Worm (Caenorhabditis elegans) whole organism, young adult: ENCODE results near the gene dao-3.

Experiments used
- B0035.1 ChIP-seq: sonication (generic microtip); optimal IDR thresholded peaks from 2 replicates; lab custom pipeline; 2016; ENCODE audit warnings: missing genetic modification characterization, mild to moderate bottlenecking, missing compliant biosample characterization, missing genotype, missing genetic modification reagents
- B0261.1 ChIP-seq: sonication (generic microtip); optimal IDR thresholded peaks from 2 replicates; lab custom pipeline; 2016; ENCODE audit warnings: mild to moderate bottlenecking, missing genetic modification characterization, moderate library complexity, missing compliant biosample characterization
- B0336.3 ChIP-seq: fragments of 200-800 bp; sonication (Bioruptor generic); IDR thresholded peaks from 2 replicates; pipeline ENCODE4 v1.3.6; 2022; ENCODE audit warnings: missing genetic modification characterization, missing compliant biosample characterization
- F22D6.2 ChIP-seq: sonication (generic microtip); optimal IDR thresholded peaks from 2 replicates; lab custom pipeline; 2016; ENCODE audit warnings: mild to moderate bottlenecking, missing genetic modification characterization, missing compliant biosample characterization
- F23B12.7 ChIP-seq: sonication (generic microtip); optimal IDR thresholded peaks from 2 replicates; lab custom pipeline; 2017; ENCODE audit warnings: missing genetic modification characterization, mild to moderate bottlenecking, missing compliant biosample characterization, antibody characterized with exemption, moderate library complexity; ENCODE audit not compliant: insufficient read depth
- F37B4.10 ChIP-seq: fragments of 200-800 bp; sonication (Bioruptor generic); IDR thresholded peaks from 2 replicates; pipeline ENCODE4 v1.3.6; 2022; ENCODE audit warnings: missing genetic modification characterization, missing compliant biosample characterization
- F52B5.7 ChIP-seq: sonication (generic microtip); optimal IDR thresholded peaks from 2 replicates; lab custom pipeline; 2016; ENCODE audit warnings: mild to moderate bottlenecking, missing genetic modification characterization, missing compliant biosample characterization
- F55B11.4 ChIP-seq: sonication (generic microtip); optimal IDR thresholded peaks from 2 replicates; lab custom pipeline; 2016; ENCODE audit warnings: missing compliant biosample characterization, missing genetic modification characterization, borderline replicate concordance; ENCODE audit not compliant: insufficient read depth
- T26A5.8 ChIP-seq: sonication (generic microtip); optimal IDR thresholded peaks from 2 replicates; lab custom pipeline; 2016; ENCODE audit warnings: missing genetic modification characterization, missing compliant biosample characterization
- Y53G8AR.9 ChIP-seq: fragments of 200-800 bp; sonication (Bioruptor generic); conservative IDR thresholded peaks from 2 replicates; pipeline ENCODE4 v1.3.6; 2022; ENCODE audit warnings: missing genetic modification reagents, missing genetic modification characterization, missing compliant biosample characterization
- Y67H2A.10 ChIP-seq: fragments of 200-800 bp; sonication (Bioruptor generic); conservative IDR thresholded peaks from 2 replicates; pipeline ENCODE4 v1.3.6; 2022; ENCODE audit warnings: missing genetic modification reagents, missing genetic modification characterization, missing compliant biosample characterization
- Y95B8A.8 ChIP-seq: fragments of 200-800 bp; sonication (Bioruptor generic); IDR thresholded peaks from 2 replicates; pipeline ENCODE4 v1.3.6; 2022; ENCODE audit warnings: missing genetic modification reagents, missing genetic modification characterization, missing compliant biosample characterization
- ZK185.1 ChIP-seq: sonication (generic microtip); optimal IDR thresholded peaks from 2 replicates; lab custom pipeline; 2016; ENCODE audit warnings: mild to moderate bottlenecking, missing genetic modification characterization, missing compliant biosample characterization; ENCODE audit not compliant: poor library complexity, severe bottlenecking
- ama-1 ChIP-seq, 3 experiments: fragments of 150-350 bp in 1 of 3; sonication (generic microtip) in 2 of 3; optimal IDR thresholded peaks; 2 replicates each; lab custom pipeline; 2014 to 2018; ENCODE audit warnings: missing biosample characterization in 2 of 3, missing genetic modification characterization in 2 of 3, missing genetic modification reagents in 2 of 3
- atf-7 ChIP-seq: sonication (generic microtip); optimal IDR thresholded peaks from 2 replicates; lab custom pipeline; 2017; ENCODE audit warnings: mild to moderate bottlenecking, missing genetic modification characterization, missing compliant biosample characterization
- ceh-27 ChIP-seq: fragments of 200-800 bp; sonication (Bioruptor generic); optimal IDR thresholded peaks from 2 replicates; lab custom pipeline; 2018; ENCODE audit warnings: mild to moderate bottlenecking, missing genetic modification characterization, moderate library complexity, missing compliant biosample characterization
- ceh-58 ChIP-seq: fragments of 200-800 bp; sonication (Bioruptor generic); IDR thresholded peaks from 2 replicates; pipeline ENCODE4 v1.3.6; 2022; ENCODE audit warnings: missing genetic modification characterization, missing compliant biosample characterization
- dpl-1 ChIP-seq: fragments of 150-350 bp; optimal IDR thresholded peaks from 2 replicates; lab custom pipeline; 2014; ENCODE audit warnings: missing biosample characterization, missing genetic modification reagents, missing genetic modification characterization
- egl-18 ChIP-seq: fragments of 200-800 bp; sonication (Bioruptor generic); IDR thresholded peaks from 2 replicates; pipeline ENCODE4 v1.3.6; 2022; ENCODE audit warnings: missing genetic modification reagents, missing genetic modification characterization, missing compliant biosample characterization
- egl-44 ChIP-seq: fragments of 200-800 bp; sonication (Bioruptor generic); IDR thresholded peaks from 2 replicates; pipeline ENCODE4 v1.3.6; 2022; ENCODE audit warnings: missing genetic modification reagents, missing genetic modification characterization, missing compliant biosample characterization
- ets-4 ChIP-seq: fragments of 200-800 bp; sonication (Bioruptor generic); optimal IDR thresholded peaks from 2 replicates; lab custom pipeline; 2018; ENCODE audit warnings: mild to moderate bottlenecking, missing genetic modification characterization, missing compliant biosample characterization
- gei-17 ChIP-seq: fragments of 200-800 bp; sonication (Bioruptor generic); optimal IDR thresholded peaks from 2 replicates; lab custom pipeline; 2018; ENCODE audit warnings: mild to moderate bottlenecking, missing genetic modification characterization, missing compliant biosample characterization
- him-1 ChIP-seq: sonication (generic microtip); optimal IDR thresholded peaks from 2 replicates; lab custom pipeline; 2016; ENCODE audit warnings: missing genotype, missing genetic modification reagents, missing genetic modification characterization, missing compliant biosample characterization
- hlh-26 ChIP-seq: fragments of 200-800 bp; sonication (Bioruptor generic); conservative IDR thresholded peaks from 2 replicates; pipeline ENCODE4 v1.3.6; 2022; ENCODE audit warnings: missing genetic modification reagents, missing genetic modification characterization, missing compliant biosample characterization
- hmg-1.2 ChIP-seq: fragments of 200-800 bp; sonication (Bioruptor generic); IDR thresholded peaks from 2 replicates; pipeline ENCODE4 v1.3.6; 2022; ENCODE audit warnings: missing genetic modification reagents, missing genetic modification characterization, missing compliant biosample characterization
- hsf-1 ChIP-seq: fragments of 200-800 bp; sonication (Bioruptor generic); IDR thresholded peaks from 2 replicates; pipeline ENCODE4 v1.3.6; 2022; ENCODE audit warnings: missing genetic modification reagents, missing genetic modification characterization, missing compliant biosample characterization
- let-526 ChIP-seq: fragments of 200-800 bp; sonication (Bioruptor generic); IDR thresholded peaks from 2 replicates; pipeline ENCODE4 v1.3.6; 2022; ENCODE audit warnings: missing genetic modification reagents, missing genetic modification characterization, missing compliant biosample characterization
- lin-40 ChIP-seq: sonication (generic microtip); optimal IDR thresholded peaks from 2 replicates; lab custom pipeline; 2016; ENCODE audit warnings: missing genetic modification characterization, mild to moderate bottlenecking, missing compliant biosample characterization, missing genotype, missing genetic modification reagents
- lin-54 ChIP-seq: fragments of 200-800 bp; sonication (Bioruptor generic); optimal IDR thresholded peaks from 2 replicates; lab custom pipeline; 2018; ENCODE audit warnings: mild to moderate bottlenecking, missing genetic modification characterization, missing compliant biosample characterization
- lsl-1 ChIP-seq: fragments of 200-800 bp; sonication (Bioruptor generic); optimal IDR thresholded peaks from 2 replicates; lab custom pipeline; 2018; ENCODE audit warnings: mild to moderate bottlenecking, missing genetic modification characterization, moderate library complexity, missing compliant biosample characterization
- madf-10 ChIP-seq: sonication (generic microtip); optimal IDR thresholded peaks from 2 replicates; lab custom pipeline; 2016; ENCODE audit warnings: mild to moderate bottlenecking, missing genetic modification characterization, missing compliant biosample characterization
- madf-3 ChIP-seq: fragments of 200-800 bp; sonication (Bioruptor generic); IDR thresholded peaks from 2 replicates; pipeline ENCODE4 v1.3.6; 2022; ENCODE audit warnings: missing genetic modification reagents, missing genetic modification characterization, missing compliant biosample characterization
- mel-28 ChIP-seq: sonication (generic microtip); optimal IDR thresholded peaks from 2 replicates; lab custom pipeline; 2016; ENCODE audit warnings: borderline replicate concordance, mild to moderate bottlenecking, missing genetic modification characterization, missing compliant biosample characterization
- nhr-120 ChIP-seq: fragments of 200-800 bp; sonication (Bioruptor generic); IDR thresholded peaks from 2 replicates; pipeline ENCODE4 v1.3.6; 2022; ENCODE audit warnings: missing genetic modification characterization, missing compliant biosample characterization
- nhr-27 ChIP-seq: fragments of 200-800 bp; sonication (Bioruptor generic); optimal IDR thresholded peaks from 2 replicates; lab custom pipeline; 2018; ENCODE audit warnings: mild to moderate bottlenecking, missing genetic modification characterization, moderate library complexity, missing compliant biosample characterization
- repo-1 ChIP-seq: sonication (generic microtip); optimal IDR thresholded peaks from 2 replicates; lab custom pipeline; 2017; ENCODE audit warnings: mild to moderate bottlenecking, missing genetic modification characterization, missing compliant biosample characterization
- sdz-38 ChIP-seq: sonication (generic microtip); optimal IDR thresholded peaks from 2 replicates; lab custom pipeline; 2016; ENCODE audit warnings: missing genotype, missing genetic modification characterization, missing compliant biosample characterization
- sea-2 ChIP-seq: fragments of 200-800 bp; sonication (Bioruptor generic); IDR thresholded peaks from 2 replicates; pipeline ENCODE4 v1.3.6; 2022; ENCODE audit warnings: missing genetic modification characterization, missing compliant biosample characterization
- somi-1 ChIP-seq: fragments of 200-800 bp; sonication (Bioruptor generic); optimal IDR thresholded peaks from 2 replicates; lab custom pipeline; 2018; ENCODE audit warnings: mild to moderate bottlenecking, missing genetic modification characterization, missing compliant biosample characterization
- tbp1 ChIP-seq: fragments of 200-800 bp; sonication (Bioruptor generic); optimal IDR thresholded peaks from 2 replicates; lab custom pipeline; 2018; ENCODE audit warnings: mild to moderate bottlenecking, missing genetic modification characterization, missing compliant biosample characterization
- ztf-28 ChIP-seq: fragments of 200-800 bp; sonication (Bioruptor generic); IDR thresholded peaks from 2 replicates; pipeline ENCODE4 v1.3.6; 2022; ENCODE audit warnings: missing genetic modification reagents, missing genetic modification characterization, missing compliant biosample characterization
- ztf-3 ChIP-seq: fragments of 200-800 bp; sonication (Bioruptor generic); optimal IDR thresholded peaks from 2 replicates; lab custom pipeline; 2018; ENCODE audit warnings: mild to moderate bottlenecking, missing genetic modification characterization, missing compliant biosample characterization

The dao-3 gene

ce11 chrX:8059999-8060398, 26.4 kb downstream of the dao-3 start:
- TF ChIP-seq Y53G8AR.9 (GFP tag; lab: Robert Waterston, UW) (no peak), ets-4 (GFP tag; lab: Kevin White, UChicago) (no peak), lin-54 (no peak), T26A5.8 (no peak), B0261.1 (tag; lab: Kevin White, UChicago) (no peak), ama-1 (optimal IDR thresholded peaks at IDR 0.05; lab: Kevin White, UChicago) (no peak), ama-1 (GFP tag; optimal IDR thresholded peaks at IDR 0.05; lab: Kevin White, UChicago) (no peak), sdz-38 (tag; lab: Kevin White, UChicago) (no peak), egl-44 (GFP tag; lab: Robert Waterston, UW) (no peak), him-1 (tag; lab: Kevin White, UChicago) (no peak), F37B4.10 (no peak), B0035.1 (tag; lab: Kevin White, UChicago) (no peak), madf-10 (tag; lab: Kevin White, UChicago) (no peak), repo-1 (tag; lab: Kevin White, UChicago) (no peak), F22D6.2 (tag; lab: Kevin White, UChicago) (no peak)

ce11 chrX:8057791-8058270, 28.5 kb downstream of the dao-3 start, which contains the start of gene dim-1:
dim-1 (minus strand) TSS chrX:8058220.
- TF ChIP-seq tbp1 (GFP tag; lab: Kevin White, UChicago) (no peak), let-526 (no peak), F37B4.10 (no peak), nhr-120 (GFP tag; lab: Robert Waterston, UW) (no peak), B0035.1 (tag; lab: Kevin White, UChicago) (no peak), lsl-1 (GFP tag; lab: Kevin White, UChicago) (no peak), ZK185.1 (tag; lab: Kevin White, UChicago) (no peak), ztf-28 (GFP tag; lab: Robert Waterston, UW) (no peak), hmg-1.2 (GFP tag; lab: Robert Waterston, UW) (no peak), sea-2 (GFP tag; lab: Robert Waterston, UW) (no peak)

- TF ChIP-seq hlh-26 (GFP tag; lab: Robert Waterston, UW) (no peak), mel-28 (no peak), B0336.3 (no peak), F23B12.7 (tag; lab: Kevin White, UChicago) (no peak), atf-7 (no peak), lin-40 (tag; lab: Kevin White, UChicago) (no peak), ceh-58 (GFP tag; lab: Robert Waterston, UW) (no peak), ztf-3 (GFP tag; lab: Kevin White, UChicago) (no peak), gei-17 (GFP tag; lab: Kevin White, UChicago) (no peak), dpl-1 (GFP tag; lab: Kevin White, UChicago) (no peak), hsf-1 (GFP tag; lab: Robert Waterston, UW) (no peak), Y95B8A.8 (GFP tag; lab: Robert Waterston, UW) (no peak), nhr-27 (tag; lab: Kevin White, UChicago) (no peak), F52B5.7 (tag; lab: Kevin White, UChicago) (no peak), madf-3 (GFP tag; lab: Robert Waterston, UW) (no peak), F55B11.4 (tag; lab: Kevin White, UChicago) (no peak), somi-1 (no peak), Y67H2A.10 (no peak), ceh-27 (GFP tag; lab: Kevin White, UChicago) (no peak), egl-18 (GFP tag; lab: Robert Waterston, UW) (no peak)
- TF ChIP-seq, all 124 proteins: peak for 0
Observed at ce11 chrX:8054478-8054877, 31.9 kb downstream of the dao-3 start.
